Fruit fly (Drosophila melanogaster) whole organism, prepupa: ENCODE measurements around the gene CG18223.

Source experiments
- Blimp-1 ChIP-seq: fragments of 200-800 bp; sonication (Bioruptor generic); optimal IDR thresholded peaks from 3 replicates; lab custom pipeline; 2017; ENCODE audit warnings: missing biosample characterization, missing genetic modification characterization, mild to moderate bottlenecking, moderate library complexity, missing genetic modification reagents
- CG10631 ChIP-seq: fragments of 200-800 bp; sonication (Bioruptor generic); optimal IDR thresholded peaks from 2 replicates; lab custom pipeline; 2016; ENCODE audit warnings: missing biosample characterization, missing genetic modification characterization
- CG10669 ChIP-seq: fragments of 200-800 bp; sonication (Bioruptor generic); optimal IDR thresholded peaks from 3 replicates; lab custom pipeline; 2018; ENCODE audit warnings: missing biosample characterization, mild to moderate bottlenecking, missing genetic modification characterization, moderate library complexity
- CG11762 ChIP-seq: fragments of 200-800 bp; sonication (Bioruptor generic); optimal IDR thresholded peaks from 3 replicates; lab custom pipeline; 2016; ENCODE audit warnings: missing biosample characterization, missing genetic modification characterization; ENCODE audit not compliant: insufficient read depth
- CG11902 ChIP-seq: fragments of 200-800 bp; sonication (Bioruptor generic); optimal IDR thresholded peaks from 3 replicates; lab custom pipeline; 2016; ENCODE audit warnings: missing biosample characterization, missing genetic modification characterization
- CG15336 ChIP-seq: fragments of 200-800 bp; sonication (Bioruptor generic); IDR thresholded peaks from 2 replicates; pipeline ENCODE4 v1.3.6; 2022; ENCODE audit warnings: missing biosample characterization, missing genetic modification characterization
- CG16779 ChIP-seq: fragments of 200-800 bp; sonication (Bioruptor generic); optimal IDR thresholded peaks from 3 replicates; lab custom pipeline; 2017; ENCODE audit warnings: missing biosample characterization, mild to moderate bottlenecking, missing genetic modification characterization
- CG31627 ChIP-seq: fragments of 200-800 bp; sonication (Bioruptor generic); optimal IDR thresholded peaks from 3 replicates; lab custom pipeline; 2016; ENCODE audit warnings: missing biosample characterization, missing genetic modification characterization
- CG34406 ChIP-seq: fragments of 200-800 bp; sonication (Bioruptor generic); optimal IDR thresholded peaks from 3 replicates; lab custom pipeline; 2016; ENCODE audit warnings: missing biosample characterization, missing genetic modification characterization
- CG4318 ChIP-seq: fragments of 200-800 bp; sonication (Bioruptor generic); optimal IDR thresholded peaks from 3 replicates; lab custom pipeline; 2017; ENCODE audit warnings: missing biosample characterization, mild to moderate bottlenecking, missing genetic modification characterization
- CG6163 ChIP-seq: fragments of 200-800 bp; sonication (Bioruptor generic); IDR thresholded peaks from 3 replicates; pipeline ENCODE4 v1.3.6; 2022; ENCODE audit warnings: missing biosample characterization, missing genetic modification characterization
- CG6276 ChIP-seq: fragments of 200-800 bp; sonication (Bioruptor generic); optimal IDR thresholded peaks from 2 replicates; lab custom pipeline; 2017; ENCODE audit warnings: missing biosample characterization, mild to moderate bottlenecking, missing genetic modification characterization
- CG6792 ChIP-seq: fragments of 200-800 bp; sonication (Bioruptor generic); optimal IDR thresholded peaks from 3 replicates; lab custom pipeline; 2016; ENCODE audit warnings: missing biosample characterization, missing genetic modification characterization
- CG6854 ChIP-seq: fragments of 200-800 bp; sonication (Bioruptor generic); optimal IDR thresholded peaks from 2 replicates; lab custom pipeline; 2017; ENCODE audit warnings: missing biosample characterization, mild to moderate bottlenecking, missing genetic modification characterization
- CG7368 ChIP-seq: fragments of 200-800 bp; sonication (Bioruptor generic); optimal IDR thresholded peaks from 3 replicates; lab custom pipeline; 2016; ENCODE audit warnings: missing biosample characterization, missing genetic modification characterization
- CG8119 ChIP-seq: fragments of 200-800 bp; sonication (Bioruptor generic); IDR thresholded peaks from 3 replicates; pipeline ENCODE4 v1.3.6; 2022; ENCODE audit warnings: missing biosample characterization, missing genetic modification characterization
- CG8319 ChIP-seq: fragments of 200-800 bp; sonication (Bioruptor generic); optimal IDR thresholded peaks from 3 replicates; lab custom pipeline; 2016; ENCODE audit warnings: missing biosample characterization, missing genetic modification characterization
- Eip75B ChIP-seq: fragments of 200-800 bp; sonication (Bioruptor generic); optimal IDR thresholded peaks from 3 replicates; lab custom pipeline; 2016; ENCODE audit warnings: missing biosample characterization, missing genetic modification characterization
- Eip78C ChIP-seq: fragments of 200-800 bp; sonication (Bioruptor generic); peaks from one replicate; lab custom pipeline; 2016; ENCODE audit warnings: missing biosample characterization, missing genetic modification characterization
- Ets21C ChIP-seq: fragments of 200-800 bp; sonication (Bioruptor generic); optimal IDR thresholded peaks from 3 replicates; lab custom pipeline; 2016; ENCODE audit warnings: missing biosample characterization, missing genetic modification characterization
- Gug ChIP-seq: fragments of 200-800 bp; sonication (Bioruptor generic); IDR thresholded peaks from 2 replicates; pipeline ENCODE4 v1.3.6; 2022; ENCODE audit warnings: missing biosample characterization, missing genetic modification characterization
- Hr39 ChIP-seq: fragments of 200-800 bp; sonication (Bioruptor generic); optimal IDR thresholded peaks from 2 replicates; lab custom pipeline; 2016; ENCODE audit warnings: missing biosample characterization, missing genetic modification characterization
- Lpt ChIP-seq: fragments of 200-800 bp; sonication (Bioruptor generic); optimal IDR thresholded peaks from 3 replicates; lab custom pipeline; 2016; ENCODE audit warnings: missing biosample characterization, missing genetic modification characterization
- OdsH ChIP-seq: fragments of 200-800 bp; sonication (Bioruptor generic); optimal IDR thresholded peaks from 3 replicates; lab custom pipeline; 2016; ENCODE audit warnings: missing biosample characterization, missing genetic modification characterization
- Sox102F ChIP-seq: fragments of 200-800 bp; sonication (Bioruptor generic); optimal IDR thresholded peaks from 2 replicates; lab custom pipeline; 2016; ENCODE audit warnings: missing biosample characterization, mild to moderate bottlenecking, missing genetic modification characterization
- achi ChIP-seq: fragments of 200-800 bp; sonication (Bioruptor generic); optimal IDR thresholded peaks from 3 replicates; lab custom pipeline; 2016; ENCODE audit warnings: missing biosample characterization, missing genetic modification characterization
- acj6 ChIP-seq: fragments of 200-800 bp; sonication (Bioruptor generic); optimal IDR thresholded peaks from 3 replicates; lab custom pipeline; 2016; ENCODE audit warnings: missing biosample characterization, missing genetic modification characterization
- eg ChIP-seq: fragments of 200-800 bp; sonication (Bioruptor generic); IDR thresholded peaks from 3 replicates; pipeline ENCODE4 v1.3.6; 2022; ENCODE audit warnings: missing biosample characterization, missing genetic modification characterization
- esn ChIP-seq: fragments of 200-800 bp; sonication (Bioruptor generic); optimal IDR thresholded peaks from 2 replicates; lab custom pipeline; 2016; ENCODE audit warnings: missing biosample characterization, mild to moderate bottlenecking, missing genetic modification characterization, moderate library complexity
- fd59A ChIP-seq: fragments of 200-800 bp; sonication (Bioruptor generic); optimal IDR thresholded peaks from 2 replicates; lab custom pipeline; 2017; ENCODE audit warnings: missing biosample characterization, mild to moderate bottlenecking, missing genetic modification characterization, missing genetic modification reagents
- fd85E ChIP-seq: fragments of 200-800 bp; sonication (Bioruptor generic); optimal IDR thresholded peaks from 3 replicates; lab custom pipeline; 2016; ENCODE audit warnings: missing biosample characterization, missing genetic modification characterization
- fkh ChIP-seq: fragments of 200-800 bp; sonication (Bioruptor generic); optimal IDR thresholded peaks from 3 replicates; lab custom pipeline; 2017; ENCODE audit warnings: missing biosample characterization, mild to moderate bottlenecking, missing genetic modification characterization, moderate library complexity
- lz ChIP-seq: fragments of 200-800 bp; sonication (Bioruptor generic); optimal IDR thresholded peaks from 3 replicates; lab custom pipeline; 2016; ENCODE audit warnings: missing biosample characterization, missing genetic modification characterization
- spab ChIP-seq: fragments of 200-800 bp; sonication (Bioruptor generic); optimal IDR thresholded peaks from 2 replicates; lab custom pipeline; 2017; ENCODE audit warnings: missing biosample characterization, mild to moderate bottlenecking, missing genetic modification characterization, missing genetic modification reagents
- ss ChIP-seq, 2 experiments: fragments of 200-800 bp; sonication (Bioruptor generic); optimal IDR thresholded peaks; 2 replicates in 1 of 2; 3 replicates in 1 of 2; lab custom pipeline; 2017 to 2018; ENCODE audit warnings: mild to moderate bottlenecking in 2 of 2, missing biosample characterization in 2 of 2, missing genetic modification characterization in 2 of 2, moderate library complexity in 1 of 2
- svp ChIP-seq: fragments of 200-800 bp; sonication (Bioruptor generic); peaks from one replicate; lab custom pipeline; 2016; ENCODE audit warnings: missing biosample characterization, missing genetic modification characterization
- topi ChIP-seq: fragments of 200-800 bp; sonication (Bioruptor generic); optimal IDR thresholded peaks from 3 replicates; lab custom pipeline; 2016; ENCODE audit warnings: missing biosample characterization, missing genetic modification characterization
- vri ChIP-seq: fragments of 200-800 bp; sonication (Bioruptor generic); optimal IDR thresholded peaks from 3 replicates; lab custom pipeline; 2016; ENCODE audit warnings: missing biosample characterization, mild to moderate bottlenecking, missing genetic modification characterization

Gene CG18223

DNA sequence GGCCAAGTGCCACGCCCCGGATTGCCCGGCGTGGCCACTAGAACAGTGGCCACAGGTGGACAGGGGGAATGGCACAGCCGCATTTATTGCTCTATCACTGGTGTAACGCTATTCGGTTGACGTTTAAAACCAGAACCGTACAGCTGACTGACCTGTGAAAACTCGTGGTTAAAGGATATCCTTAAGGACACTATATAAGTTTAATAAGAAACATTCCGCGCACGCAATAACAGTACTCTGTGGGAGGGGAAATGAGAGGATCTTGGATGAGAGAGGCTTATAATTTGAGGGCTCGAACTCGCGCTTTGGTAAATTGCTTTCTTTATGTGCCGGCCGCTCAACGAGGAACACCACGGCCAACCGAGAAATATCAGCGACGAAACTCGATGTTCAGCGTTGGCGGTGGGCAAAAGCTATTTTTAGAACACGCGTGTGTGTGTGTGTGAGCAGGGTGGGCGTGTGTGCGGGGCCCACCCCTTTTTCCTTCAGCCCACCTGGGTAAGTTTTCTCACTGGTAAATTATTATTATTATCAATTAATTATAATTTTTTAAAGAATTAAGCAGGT is 23.7 kb downstream of the CG18223 start (continued):
- no peak for TF ChIP-seq eg (GFP tag; lab: Robert Waterston, UW)
- TF ChIP-seq fd59A (GFP tag; lab: Kevin White, UChicago): no peak
- TF ChIP-seq CG34406 (GFP tag; lab: Kevin White, UChicago): no peak
- TF ChIP-seq CG11762 (GFP tag; lab: Kevin White, UChicago): no peak
- TF ChIP-seq svp (GFP tag; lab: Kevin White, UChicago): peak; percentile 88
- no peak for TF ChIP-seq lz (GFP tag; lab: Kevin White, UChicago)

DNA sequence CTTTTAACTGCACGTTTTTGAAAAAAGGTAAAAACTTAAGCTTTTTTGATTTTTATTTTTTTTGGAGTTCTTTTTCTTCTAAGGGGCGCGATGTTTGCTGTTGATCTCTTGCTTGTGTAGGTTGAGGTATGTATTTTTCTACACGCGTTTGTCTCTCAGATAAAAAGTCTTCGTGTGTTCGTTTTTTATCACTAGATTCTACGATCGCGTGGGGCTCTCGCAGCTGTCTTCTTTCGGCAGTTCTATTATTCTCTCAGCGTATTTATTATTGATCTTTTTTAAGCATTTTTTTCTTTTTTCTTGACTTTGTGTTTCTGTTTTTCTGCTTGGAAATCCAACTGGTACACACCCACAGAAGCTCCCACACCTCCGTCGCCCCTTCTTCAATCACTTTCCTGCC is 25.0 kb downstream of the CG18223 start:
- TF ChIP-seq CG34406 (GFP tag; lab: Kevin White, UChicago) (no peak), eg (GFP tag; lab: Robert Waterston, UW) (peak; percentile 59; the same call in 1 of the 3 replicates), CG8119 (GFP tag; lab: Robert Waterston, UW) (peak; percentile 24; the same call in 1 of the 3 replicates), CG6163 (GFP tag; lab: Robert Waterston, UW) (peak; percentile 79; the same call in 1 of the 3 replicates), fd85E (no peak), CG15336 (peak; percentile 44; the same call in 1 of the 2 replicates), CG6276 (GFP tag; lab: Kevin White, UChicago) (peak; percentile 67), fkh (GFP tag; lab: Kevin White, UChicago) (peak; percentile 24), CG10669 (no peak), spab (GFP tag; lab: Kevin White, UChicago) (peak; percentile 25)

DNA sequence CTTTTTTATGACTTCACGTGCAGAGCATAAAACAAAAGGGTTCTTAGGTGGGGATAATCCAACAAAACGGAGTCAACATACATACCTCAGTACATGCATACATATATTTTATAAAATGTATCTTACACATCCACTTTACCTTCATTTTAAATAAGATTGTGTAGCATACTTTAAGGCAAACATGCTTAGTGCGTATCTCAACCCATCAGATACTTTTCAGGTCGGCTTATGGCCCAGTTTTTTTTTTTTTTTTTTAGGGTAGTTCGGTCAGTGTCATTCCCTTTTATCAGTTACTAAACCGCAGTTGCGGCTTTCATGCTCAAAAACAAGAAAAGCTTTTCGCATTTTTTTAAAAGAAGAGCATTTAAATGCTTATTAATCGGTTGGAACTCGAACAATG is 28.1 kb downstream of the CG18223 start, which contains the start of gene NijB:
Gene NijB, plus strand, starts transcription at position 398 of the 400 bp plus-strand sequence.
- TF ChIP-seq CG11902 (GFP tag; lab: Kevin White, UChicago) (no peak), Blimp-1 (GFP tag; lab: Kevin White, UChicago) (no peak), fkh (GFP tag; lab: Kevin White, UChicago) (no peak), vri (GFP tag; lab: Kevin White, UChicago) (peak; percentile 56), CG6792 (no peak), svp (GFP tag; lab: Kevin White, UChicago) (peak; percentile 69), ss (GFP tag; optimal IDR thresholded peaks at IDR 0.05; lab: Kevin White, UChicago) (peak in 1 of 2 experiments; percentile 0), OdsH (GFP tag; lab: Kevin White, UChicago) (peak; percentile 7), CG31627 (GFP tag; lab: Kevin White, UChicago) (no peak), acj6 (GFP tag; lab: Kevin White, UChicago) (no peak), CG8119 (GFP tag; lab: Robert Waterston, UW) (no peak), Eip75B (GFP tag; lab: Kevin White, UChicago) (peak; percentile 88), CG6854 (GFP tag; lab: Kevin White, UChicago) (no peak), Sox102F (GFP tag; lab: Kevin White, UChicago) (no peak), esn (no peak), CG4318 (GFP tag; lab: Kevin White, UChicago) (no peak), CG8319 (GFP tag; lab: Kevin White, UChicago) (no peak), CG10669 (no peak), Eip78C (GFP tag; lab: Kevin White, UChicago) (no peak), Hr39 (GFP tag; lab: Kevin White, UChicago) (no peak), achi (GFP tag; lab: Kevin White, UChicago) (no peak), topi (GFP tag; lab: Kevin White, UChicago) (no peak), Gug (GFP tag; lab: Robert Waterston, UW) (no peak), CG10631 (GFP tag; lab: Kevin White, UChicago) (no peak), Lpt (no peak), CG7368 (GFP tag; lab: Kevin White, UChicago) (no peak), CG16779 (tag; lab: Kevin White, UChicago) (no peak), Ets21C (no peak), fd59A (GFP tag; lab: Kevin White, UChicago) (no peak)
- TF ChIP-seq, all 60 proteins: peak for 5
